Fruit fly (Drosophila melanogaster) whole organism, wandering third instar larva: Measurements from ENCODE around the gene Cp7Fc.

Experiments
- Abd-B ChIP-seq: fragments of >200 bp; optimal IDR thresholded peaks from 2 replicates; lab custom pipeline; 2017; ENCODE audit warnings: missing biosample characterization, missing genetic modification characterization
- CG32264 ChIP-seq: fragments of 200-800 bp; sonication (Bioruptor generic); optimal IDR thresholded peaks from 2 replicates; lab custom pipeline; 2016; ENCODE audit warnings: missing biosample characterization, missing genetic modification characterization
- CG9705 ChIP-seq: fragments of 200-800 bp; sonication (Bioruptor generic); optimal IDR thresholded peaks from 2 replicates; lab custom pipeline; 2018; ENCODE audit warnings: missing biosample characterization, mild to moderate bottlenecking, missing genetic modification characterization
- CrebA ChIP-seq: fragments of 200-800 bp; sonication (Bioruptor generic); optimal IDR thresholded peaks from 2 replicates; lab custom pipeline; 2016; ENCODE audit warnings: missing biosample characterization, mild to moderate bottlenecking, missing genetic modification characterization, borderline replicate concordance
- Dif ChIP-seq: fragments of 200-275, 200-300 bp; sonication (Bioruptor generic); optimal IDR thresholded peaks from 2 replicates; lab custom pipeline; 2018; ENCODE audit warnings: missing biosample characterization, missing genetic modification characterization; ENCODE audit not compliant: partially characterized antibody
- GATAd ChIP-seq: sonication (Bioruptor generic); optimal IDR thresholded peaks from 2 replicates; lab custom pipeline; 2016; ENCODE audit warnings: missing biosample characterization, missing genetic modification characterization
- Hnf4 ChIP-seq: fragments of 200-800 bp; sonication (Bioruptor generic); optimal IDR thresholded peaks from 2 replicates; lab custom pipeline; 2016; ENCODE audit warnings: missing biosample characterization, mild to moderate bottlenecking, missing genetic modification characterization
- Hr78 ChIP-seq: fragments of >200 bp; optimal IDR thresholded peaks from 2 replicates; lab custom pipeline; 2017; ENCODE audit warnings: missing biosample characterization, missing genetic modification characterization
- Hr83 ChIP-seq: fragments of 200-300 bp; sonication (Bioruptor generic); optimal IDR thresholded peaks from 2 replicates; lab custom pipeline; 2016; ENCODE audit warnings: missing biosample characterization, mild to moderate bottlenecking, missing genetic modification characterization, moderate library complexity; ENCODE audit not compliant: poor library complexity, severe bottlenecking
- Jra ChIP-seq: sonication (Bioruptor generic); optimal IDR thresholded peaks from 2 replicates; lab custom pipeline; 2016; ENCODE audit warnings: missing biosample characterization, missing genetic modification characterization
- Mio ChIP-seq: sonication (Bioruptor generic); optimal IDR thresholded peaks from 2 replicates; lab custom pipeline; 2016; ENCODE audit warnings: missing biosample characterization, missing genetic modification characterization
- Myc ChIP-seq: fragments of >200 bp; optimal IDR thresholded peaks from 2 replicates; lab custom pipeline; 2017
- OdsH ChIP-seq: fragments of 200-800 bp; sonication (Bioruptor generic); optimal IDR thresholded peaks from 2 replicates; lab custom pipeline; 2016; ENCODE audit warnings: missing biosample characterization, mild to moderate bottlenecking, missing genetic modification characterization
- Rel ChIP-seq, 2 experiments: fragments of 200-800 bp; sonication (Bioruptor generic) in 1 of 2; optimal IDR thresholded peaks; 2 replicates in 1 of 2; 3 replicates in 1 of 2; lab custom pipeline; 2016 to 2019; ENCODE audit warnings: mild to moderate bottlenecking in 2 of 2, missing biosample characterization in 2 of 2, missing genetic modification characterization in 2 of 2, moderate library complexity in 1 of 2
- Sp1 ChIP-seq: fragments of 200-800 bp; sonication (Bioruptor generic); optimal IDR thresholded peaks from 3 replicates; lab custom pipeline; 2019; ENCODE audit warnings: missing biosample characterization, mild to moderate bottlenecking, missing genetic modification characterization, moderate library complexity
- br ChIP-seq: fragments of 200-800 bp; sonication (Bioruptor generic); optimal IDR thresholded peaks from 2 replicates; lab custom pipeline; 2016; ENCODE audit warnings: missing biosample characterization, missing genetic modification characterization
- dl ChIP-seq, 2 experiments: fragments of 175-275, 200-275 bp in 1 of 2; fragments of 200-275 bp in 1 of 2; sonication (Bioruptor generic); optimal IDR thresholded peaks; lab custom pipeline; 2018; ENCODE audit warnings: mild to moderate bottlenecking in 2 of 2, missing biosample characterization in 2 of 2, missing genetic modification characterization in 2 of 2, moderate library complexity in 2 of 2; ENCODE audit not compliant: partially characterized antibody in 2 of 2, insufficient read depth in 1 of 2
- dmrt93B ChIP-seq: fragments of 200-800 bp; sonication (Bioruptor generic); optimal IDR thresholded peaks from 2 replicates; lab custom pipeline; 2018; ENCODE audit warnings: missing biosample characterization, mild to moderate bottlenecking, missing genetic modification characterization
- dsf ChIP-seq: sonication (Bioruptor generic); optimal IDR thresholded peaks from 2 replicates; lab custom pipeline; 2016; ENCODE audit warnings: missing biosample characterization, missing genetic modification characterization, borderline replicate concordance
- ey ChIP-seq: fragments of 200-800 bp; sonication (Bioruptor generic); optimal IDR thresholded peaks from 2 replicates; lab custom pipeline; 2016; ENCODE audit warnings: missing biosample characterization, missing genetic modification characterization
- foxo ChIP-seq, 2 experiments: fragments of 200-800 bp; sonication (Bioruptor generic); optimal IDR thresholded peaks; 2 replicates in 1 of 2; 3 replicates in 1 of 2; lab custom pipeline; 2016 to 2017; ENCODE audit warnings: missing biosample characterization in 2 of 2, missing genetic modification characterization in 2 of 2
- h ChIP-seq: fragments of 200-800 bp; sonication (Bioruptor generic); optimal IDR thresholded peaks from 3 replicates; lab custom pipeline; 2016; ENCODE audit warnings: missing biosample characterization, mild to moderate bottlenecking, missing genetic modification characterization
- jim ChIP-seq: fragments of 175-275, 200-325 bp; sonication (Bioruptor generic); optimal IDR thresholded peaks from 2 replicates; lab custom pipeline; 2016; ENCODE audit warnings: missing biosample characterization, mild to moderate bottlenecking, missing genetic modification characterization
- lola ChIP-seq: fragments of >200 bp; optimal IDR thresholded peaks from 2 replicates; lab custom pipeline; 2017; ENCODE audit warnings: missing biosample characterization, missing genetic modification characterization
- pan ChIP-seq: fragments of >200 bp; optimal IDR thresholded peaks from 2 replicates; lab custom pipeline; 2017
- psq ChIP-seq: fragments of 200-800 bp; sonication (Bioruptor generic); optimal IDR thresholded peaks from 3 replicates; lab custom pipeline; 2017; ENCODE audit warnings: missing biosample characterization, mild to moderate bottlenecking, missing genetic modification characterization, moderate library complexity
- sv ChIP-seq: fragments of 200-800 bp; sonication (Bioruptor generic); optimal IDR thresholded peaks from 3 replicates; lab custom pipeline; 2016; ENCODE audit warnings: missing biosample characterization, missing genetic modification characterization
- tai ChIP-seq: sonication (Bioruptor generic); optimal IDR thresholded peaks from 2 replicates; lab custom pipeline; 2016; ENCODE audit warnings: missing biosample characterization, missing genetic modification characterization
- woc ChIP-seq: sonication (Bioruptor generic); optimal IDR thresholded peaks from 2 replicates; lab custom pipeline; 2016; ENCODE audit warnings: missing biosample characterization, mild to moderate bottlenecking, missing genetic modification characterization

Gene Cp7Fc

dm6 chrX:8483671-8484070 lies 6.8 kb downstream of the Cp7Fc start, which contains the start of gene CG33223:
CG33223 (minus strand) TSS chrX:8483885.
- no peak for TF ChIP-seq Hr83 (GFP tag; lab: Kevin White, UChicago)
- no peak for TF ChIP-seq CrebA
- no peak for TF ChIP-seq foxo (GFP tag; optimal IDR thresholded peaks at IDR 0.05; lab: Kevin White, UChicago)
- no peak for TF ChIP-seq br (GFP tag; lab: Kevin White, UChicago)
- TF ChIP-seq GATAd (GFP tag; lab: Kevin White, UChicago): no peak
- no peak for TF ChIP-seq Mio (GFP tag; lab: Kevin White, UChicago)
- no peak for TF ChIP-seq dmrt93B (GFP tag; lab: Kevin White, UChicago)
- no peak for TF ChIP-seq psq
- TF ChIP-seq OdsH (GFP tag; lab: Kevin White, UChicago): no peak
- TF ChIP-seq jim (GFP tag; lab: Kevin White, UChicago): no peak
- no peak for TF ChIP-seq pan (lab: Kevin White, UChicago)
- no peak for TF ChIP-seq CG32264 (GFP tag; lab: Kevin White, UChicago)
- TF ChIP-seq Dif: no peak
- no peak for TF ChIP-seq Jra (GFP tag; lab: Kevin White, UChicago)

- TF ChIP-seq psq (no peak), sv (GFP tag; lab: Kevin White, UChicago) (no peak), woc (GFP tag; lab: Kevin White, UChicago) (no peak), jim (GFP tag; lab: Kevin White, UChicago) (no peak), OdsH (GFP tag; lab: Kevin White, UChicago) (no peak)
These were observed 7.9 kb downstream of the Cp7Fc start for dm6 chrX:8484778-8485177.

- no peak for TF ChIP-seq Sp1 (GFP tag; lab: Kevin White, UChicago)
- no peak for TF ChIP-seq Rel (GFP tag; optimal IDR thresholded peaks at IDR 0.05; lab: Kevin White, UChicago)
- TF ChIP-seq Rel (tag; optimal IDR thresholded peaks at IDR 0.05; lab: Kevin White, UChicago): no peak
- TF ChIP-seq dl (GFP tag; optimal IDR thresholded peaks at IDR 0.05; lab: Kevin White, UChicago; ENCODE audit: insufficient read depth in 1 of 2, partially characterized antibody in 2 of 2): no peak
- TF ChIP-seq ey (GFP tag; lab: Kevin White, UChicago): no peak
- no peak for TF ChIP-seq Dif
- TF ChIP-seq GATAd (GFP tag; lab: Kevin White, UChicago): no peak
- TF ChIP-seq woc (GFP tag; lab: Kevin White, UChicago): no peak
- TF ChIP-seq Hnf4 (GFP tag; lab: Kevin White, UChicago): no peak
- no peak for TF ChIP-seq Hr78 (GFP tag; lab: Kevin White, UChicago)
- no peak for TF ChIP-seq pan (lab: Kevin White, UChicago)
- TF ChIP-seq sv (GFP tag; lab: Kevin White, UChicago): no peak
- no peak for TF ChIP-seq dsf (GFP tag; lab: Kevin White, UChicago)
- TF ChIP-seq Abd-B (GFP tag; lab: Kevin White, UChicago): no peak
- TF ChIP-seq CG32264 (GFP tag; lab: Kevin White, UChicago): no peak
- TF ChIP-seq h (GFP tag; lab: Kevin White, UChicago): no peak
- no peak for TF ChIP-seq Myc
- no peak for TF ChIP-seq Hr83 (GFP tag; lab: Kevin White, UChicago)
- no peak for TF ChIP-seq Mio (GFP tag; lab: Kevin White, UChicago)
These were observed 12.1 kb downstream of the Cp7Fc start, which contains the start of gene CG33181 for dm6 chrX:8489048-8489447. CG33181 (plus strand) TSS chrX:8489348.

dm6 chrX:8489485-8489970 lies 12.6 kb downstream of the Cp7Fc start, which contains the start of gene otu:
otu (minus strand) TSS chrX:8489535.
- TF ChIP-seq Hr78 (GFP tag; lab: Kevin White, UChicago) (no peak), lola (GFP tag; lab: Kevin White, UChicago) (no peak), pan (lab: Kevin White, UChicago) (no peak), Mio (GFP tag; lab: Kevin White, UChicago) (no peak), CG9705 (GFP tag; lab: Kevin White, UChicago) (no peak), psq (no peak), Abd-B (GFP tag; lab: Kevin White, UChicago) (no peak), sv (GFP tag; lab: Kevin White, UChicago) (no peak)

dm6 chrX:8490291-8490975 lies 13.5 kb downstream of the Cp7Fc start:
- TF ChIP-seq GATAd (GFP tag; lab: Kevin White, UChicago) (no peak), Myc (no peak), h (GFP tag; lab: Kevin White, UChicago) (no peak), CG32264 (GFP tag; lab: Kevin White, UChicago) (no peak), tai (GFP tag; lab: Kevin White, UChicago) (no peak), woc (GFP tag; lab: Kevin White, UChicago) (no peak), lola (GFP tag; lab: Kevin White, UChicago) (no peak), ey (GFP tag; lab: Kevin White, UChicago) (no peak), dsf (GFP tag; lab: Kevin White, UChicago) (no peak)
